Worm (Caenorhabditis elegans) whole organism, young adult: Measurements from ENCODE around the gene K01A12.2.

Experiments
- B0261.1 ChIP-seq: sonication (generic microtip); optimal IDR thresholded peaks from 2 replicates; lab custom pipeline; 2016; ENCODE audit warnings: mild to moderate bottlenecking, missing genetic modification characterization, moderate library complexity, missing compliant biosample characterization
- C06A6.2 ChIP-seq: fragments of 200-800 bp; sonication (Bioruptor generic); conservative IDR thresholded peaks from 2 replicates; pipeline ENCODE4 v1.3.6; 2022; ENCODE audit warnings: missing genetic modification characterization, missing compliant biosample characterization
- C17E4.6 ChIP-seq: fragments of 200-800 bp; sonication (Bioruptor generic); IDR thresholded peaks from 2 replicates; pipeline ENCODE4 v1.3.6; 2022; ENCODE audit warnings: missing genetic modification reagents, missing genetic modification characterization, missing compliant biosample characterization
- D2030.7 ChIP-seq: fragments of 200-800 bp; sonication (Bioruptor generic); IDR thresholded peaks from 2 replicates; pipeline ENCODE4 v1.3.6; 2022; ENCODE audit warnings: missing genetic modification reagents, missing genetic modification characterization, missing compliant biosample characterization
- F22D6.2 ChIP-seq: sonication (generic microtip); optimal IDR thresholded peaks from 2 replicates; lab custom pipeline; 2016; ENCODE audit warnings: mild to moderate bottlenecking, missing genetic modification characterization, missing compliant biosample characterization
- F39B2.1 ChIP-seq: fragments of 200-800 bp; sonication (Bioruptor generic); IDR thresholded peaks from 2 replicates; pipeline ENCODE4 v1.3.6; 2022; ENCODE audit warnings: missing genetic modification reagents, missing genetic modification characterization, missing compliant biosample characterization
- F49E8.2 ChIP-seq: sonication (generic microtip); optimal IDR thresholded peaks from 3 replicates; lab custom pipeline; 2017; ENCODE audit warnings: missing genetic modification characterization, mild to moderate bottlenecking, missing compliant biosample characterization, antibody characterized with exemption, moderate library complexity; ENCODE audit not compliant: insufficient read depth
- F52B5.7 ChIP-seq: sonication (generic microtip); optimal IDR thresholded peaks from 2 replicates; lab custom pipeline; 2016; ENCODE audit warnings: mild to moderate bottlenecking, missing genetic modification characterization, missing compliant biosample characterization
- F55B11.4 ChIP-seq: sonication (generic microtip); optimal IDR thresholded peaks from 2 replicates; lab custom pipeline; 2016; ENCODE audit warnings: missing compliant biosample characterization, missing genetic modification characterization, borderline replicate concordance; ENCODE audit not compliant: insufficient read depth
- K11D2.4 ChIP-seq: fragments of 200-800 bp; sonication (Bioruptor generic); IDR thresholded peaks from 2 replicates; pipeline ENCODE4 v1.3.6; 2022; ENCODE audit warnings: missing genetic modification reagents, missing genetic modification characterization, missing compliant biosample characterization
- Y53F4B.3 ChIP-seq: fragments of 200-800 bp; sonication (Bioruptor generic); IDR thresholded peaks from 2 replicates; pipeline ENCODE4 v1.3.6; 2022; ENCODE audit warnings: missing genetic modification reagents, missing genetic modification characterization, missing compliant biosample characterization
- Y67H2A.10 ChIP-seq: fragments of 200-800 bp; sonication (Bioruptor generic); conservative IDR thresholded peaks from 2 replicates; pipeline ENCODE4 v1.3.6; 2022; ENCODE audit warnings: missing genetic modification reagents, missing genetic modification characterization, missing compliant biosample characterization
- ZK185.1 ChIP-seq: sonication (generic microtip); optimal IDR thresholded peaks from 2 replicates; lab custom pipeline; 2016; ENCODE audit warnings: mild to moderate bottlenecking, missing genetic modification characterization, missing compliant biosample characterization; ENCODE audit not compliant: poor library complexity, severe bottlenecking
- atf-7 ChIP-seq: sonication (generic microtip); optimal IDR thresholded peaks from 2 replicates; lab custom pipeline; 2017; ENCODE audit warnings: mild to moderate bottlenecking, missing genetic modification characterization, missing compliant biosample characterization
- bed-2 ChIP-seq: fragments of 200-800 bp; sonication (Bioruptor generic); IDR thresholded peaks from 2 replicates; pipeline ENCODE4 v1.3.6; 2022; ENCODE audit warnings: missing genetic modification reagents, missing genetic modification characterization, missing compliant biosample characterization
- ccch-3 ChIP-seq: fragments of 200-800 bp; sonication (Bioruptor generic); optimal IDR thresholded peaks from 2 replicates; lab custom pipeline; 2018; ENCODE audit warnings: mild to moderate bottlenecking, missing genetic modification characterization, missing compliant biosample characterization
- cebp-2 ChIP-seq: fragments of 200-800 bp; sonication (Bioruptor generic); IDR thresholded peaks from 2 replicates; pipeline ENCODE4 v1.3.6; 2022; ENCODE audit warnings: missing genetic modification characterization, missing compliant biosample characterization
- ceh-91 ChIP-seq: fragments of 200-800 bp; sonication (Bioruptor generic); IDR thresholded peaks from 2 replicates; pipeline ENCODE4 v1.3.6; 2022; ENCODE audit warnings: missing genetic modification reagents, missing genetic modification characterization, missing compliant biosample characterization
- dpff-1 ChIP-seq: sonication (generic microtip); optimal IDR thresholded peaks from 2 replicates; lab custom pipeline; 2017; ENCODE audit warnings: mild to moderate bottlenecking, missing genetic modification characterization, missing compliant biosample characterization
- egl-18 ChIP-seq: fragments of 200-800 bp; sonication (Bioruptor generic); IDR thresholded peaks from 2 replicates; pipeline ENCODE4 v1.3.6; 2022; ENCODE audit warnings: missing genetic modification reagents, missing genetic modification characterization, missing compliant biosample characterization
- egl-44 ChIP-seq: fragments of 200-800 bp; sonication (Bioruptor generic); IDR thresholded peaks from 2 replicates; pipeline ENCODE4 v1.3.6; 2022; ENCODE audit warnings: missing genetic modification reagents, missing genetic modification characterization, missing compliant biosample characterization
- egrh-3 ChIP-seq: fragments of 200-800 bp; sonication (Bioruptor generic); IDR thresholded peaks from 2 replicates; pipeline ENCODE4 v1.3.6; 2022; ENCODE audit warnings: missing genetic modification reagents, missing genetic modification characterization, missing compliant biosample characterization
- ekl-4 ChIP-seq: fragments of 200-800 bp; sonication (Bioruptor generic); IDR thresholded peaks from 2 replicates; pipeline ENCODE4 v1.3.6; 2022; ENCODE audit warnings: missing genetic modification reagents, missing genetic modification characterization, missing compliant biosample characterization
- gei-17 ChIP-seq: fragments of 200-800 bp; sonication (Bioruptor generic); optimal IDR thresholded peaks from 2 replicates; lab custom pipeline; 2018; ENCODE audit warnings: mild to moderate bottlenecking, missing genetic modification characterization, missing compliant biosample characterization
- hmg-1.2 ChIP-seq: fragments of 200-800 bp; sonication (Bioruptor generic); IDR thresholded peaks from 2 replicates; pipeline ENCODE4 v1.3.6; 2022; ENCODE audit warnings: missing genetic modification reagents, missing genetic modification characterization, missing compliant biosample characterization
- hrde-1 ChIP-seq: sonication (generic microtip); optimal IDR thresholded peaks from 2 replicates; lab custom pipeline; 2016; ENCODE audit warnings: missing genetic modification characterization, mild to moderate bottlenecking, missing compliant biosample characterization, moderate library complexity, missing genotype, missing genetic modification reagents, borderline replicate concordance
- hsf-1 ChIP-seq: fragments of 200-800 bp; sonication (Bioruptor generic); IDR thresholded peaks from 2 replicates; pipeline ENCODE4 v1.3.6; 2022; ENCODE audit warnings: missing genetic modification reagents, missing genetic modification characterization, missing compliant biosample characterization
- let-526 ChIP-seq: fragments of 200-800 bp; sonication (Bioruptor generic); IDR thresholded peaks from 2 replicates; pipeline ENCODE4 v1.3.6; 2022; ENCODE audit warnings: missing genetic modification reagents, missing genetic modification characterization, missing compliant biosample characterization
- let-607 ChIP-seq, 2 experiments: fragments of 200-800 bp in 1 of 2; sonication (Bioruptor generic) in 1 of 2; sonication (generic microtip) in 1 of 2; optimal IDR thresholded peaks; 2 replicates each; lab custom pipeline; 2016 to 2018; ENCODE audit warnings: mild to moderate bottlenecking in 2 of 2, missing compliant biosample characterization in 2 of 2, missing genetic modification characterization in 2 of 2, moderate library complexity in 2 of 2, missing genotype in 1 of 2
- lsy-27 ChIP-seq: sonication (generic microtip); optimal IDR thresholded peaks from 2 replicates; lab custom pipeline; 2017; ENCODE audit warnings: missing genetic modification characterization, mild to moderate bottlenecking, missing compliant biosample characterization, antibody characterized with exemption, missing genotype, borderline replicate concordance; ENCODE audit not compliant: insufficient read depth
- madf-10 ChIP-seq: sonication (generic microtip); optimal IDR thresholded peaks from 2 replicates; lab custom pipeline; 2016; ENCODE audit warnings: mild to moderate bottlenecking, missing genetic modification characterization, missing compliant biosample characterization
- madf-8 ChIP-seq: fragments of 200-800 bp; sonication (Bioruptor generic); conservative IDR thresholded peaks from 2 replicates; pipeline ENCODE4 v1.3.6; 2022; ENCODE audit warnings: missing genetic modification reagents, missing genetic modification characterization, missing compliant biosample characterization
- mcd-1 ChIP-seq: fragments of 200-800 bp; sonication (Bioruptor generic); IDR thresholded peaks from 2 replicates; pipeline ENCODE4 v1.3.6; 2022; ENCODE audit warnings: missing genetic modification reagents, missing genetic modification characterization, missing compliant biosample characterization
- mes-4 ChIP-seq: sonication (generic microtip); optimal IDR thresholded peaks from 2 replicates; lab custom pipeline; 2016; ENCODE audit warnings: missing genotype, missing genetic modification characterization, missing compliant biosample characterization
- nfya-1 ChIP-seq: sonication (generic microtip); optimal IDR thresholded peaks from 2 replicates; lab custom pipeline; 2017; ENCODE audit warnings: antibody characterized with exemption, missing compliant biosample characterization, missing genetic modification characterization, borderline replicate concordance; ENCODE audit not compliant: insufficient read depth
- nfya-2 ChIP-seq: fragments of 200-800 bp; sonication (Bioruptor generic); IDR thresholded peaks from 2 replicates; pipeline ENCODE4 v1.3.6; 2022; ENCODE audit warnings: missing genetic modification reagents, missing genetic modification characterization, missing compliant biosample characterization
- nhr-120 ChIP-seq: fragments of 200-800 bp; sonication (Bioruptor generic); IDR thresholded peaks from 2 replicates; pipeline ENCODE4 v1.3.6; 2022; ENCODE audit warnings: missing genetic modification characterization, missing compliant biosample characterization
- pbrm-1 ChIP-seq: fragments of 200-800 bp; sonication (Bioruptor generic); IDR thresholded peaks from 2 replicates; pipeline ENCODE4 v1.3.6; 2022; ENCODE audit warnings: missing genetic modification reagents, missing genetic modification characterization, missing compliant biosample characterization
- snpc-3.4 ChIP-seq: sonication (generic microtip); optimal IDR thresholded peaks from 2 replicates; lab custom pipeline; 2017; ENCODE audit warnings: missing genetic modification characterization, mild to moderate bottlenecking, missing compliant biosample characterization, antibody characterized with exemption, moderate library complexity, missing genotype, missing genetic modification reagents
- snpc-4 ChIP-seq, 5 experiments: fragments of 150-350 bp in 1 of 5; sonication (generic microtip) in 4 of 5; optimal IDR thresholded peaks; 2 replicates each; lab custom pipeline; 2014 to 2018; ENCODE audit warnings: missing genetic modification characterization in 5 of 5, missing biosample characterization in 3 of 5, antibody characterized with exemption in 2 of 5, mild to moderate bottlenecking in 2 of 5, missing compliant biosample characterization in 2 of 5, missing genotype in 2 of 5, moderate library complexity in 2 of 5, missing genetic modification reagents in 1 of 5
- tbx-9 ChIP-seq: sonication (generic microtip); optimal IDR thresholded peaks from 2 replicates; lab custom pipeline; 2016; ENCODE audit warnings: borderline replicate concordance, missing genetic modification characterization, inconsistent platforms, missing compliant biosample characterization
- xnd-1 ChIP-seq: sonication (generic microtip); optimal IDR thresholded peaks from 2 replicates; lab custom pipeline; 2016; ENCODE audit warnings: missing genotype, missing genetic modification reagents, missing genetic modification characterization, missing compliant biosample characterization
- ztf-18 ChIP-seq: sonication (generic microtip); optimal IDR thresholded peaks from 2 replicates; lab custom pipeline; 2016; ENCODE audit warnings: missing genotype, mild to moderate bottlenecking, missing genetic modification characterization, missing compliant biosample characterization
- ztf-26 ChIP-seq: sonication (generic microtip); optimal IDR thresholded peaks from 2 replicates; lab custom pipeline; 2017; ENCODE audit warnings: missing genetic modification characterization, missing compliant biosample characterization
- ztf-28 ChIP-seq: fragments of 200-800 bp; sonication (Bioruptor generic); IDR thresholded peaks from 2 replicates; pipeline ENCODE4 v1.3.6; 2022; ENCODE audit warnings: missing genetic modification reagents, missing genetic modification characterization, missing compliant biosample characterization
- ztf-6 ChIP-seq: fragments of 200-800 bp; sonication (Bioruptor generic); IDR thresholded peaks from 2 replicates; pipeline ENCODE4 v1.3.6; 2022; ENCODE audit warnings: missing genetic modification reagents, missing genetic modification characterization, missing compliant biosample characterization

Gene K01A12.2

DNA sequence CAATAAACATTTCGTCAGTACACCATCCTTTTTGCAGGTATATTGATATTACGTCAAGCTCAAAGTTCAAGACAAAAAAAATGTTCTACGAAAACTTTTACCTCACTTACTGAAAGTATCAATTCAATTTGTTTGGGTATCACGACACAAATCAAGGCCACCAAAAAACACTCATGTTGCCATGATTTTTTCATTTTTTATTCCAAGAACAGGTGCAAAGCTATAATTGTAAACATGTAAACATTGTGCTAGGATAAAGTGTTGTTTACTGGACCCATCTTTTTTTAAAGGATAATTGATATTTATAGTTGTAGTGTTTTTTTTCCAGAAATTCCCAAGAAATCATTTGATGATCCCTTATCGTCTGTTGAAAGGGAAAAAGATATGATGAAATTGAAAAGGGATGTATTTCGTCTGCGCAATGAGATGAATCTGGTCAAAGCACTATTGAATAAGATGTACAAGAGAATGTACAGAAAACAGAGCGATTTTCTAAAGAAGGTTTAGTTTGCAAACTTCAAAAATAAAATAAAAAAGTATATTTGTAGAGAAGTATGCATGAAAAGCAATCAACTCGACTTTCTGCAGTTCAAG is 30.3 kb upstream of the K01A12.2 start:
- TF ChIP-seq F52B5.7 (tag; lab: Kevin White, UChicago) (no peak), ceh-91 (GFP tag; lab: Robert Waterston, UW) (no peak), F55B11.4 (no peak), lsy-27 (tag; lab: Kevin White, UChicago) (no peak), cebp-2 (GFP tag; lab: Robert Waterston, UW) (no peak), Y53F4B.3 (GFP tag; lab: Robert Waterston, UW) (no peak), xnd-1 (tag; lab: Kevin White, UChicago) (no peak), nfya-1 (tag; lab: Kevin White, UChicago) (no peak), mes-4 (tag; lab: Kevin White, UChicago) (no peak), ccch-3 (no peak), C17E4.6 (GFP tag; lab: Robert Waterston, UW) (no peak), egl-44 (GFP tag; lab: Robert Waterston, UW) (no peak), snpc-4 (GFP tag; optimal IDR thresholded peaks at IDR 0.05; lab: Kevin White, UChicago) (no peak), snpc-4 (tag; optimal IDR thresholded peaks at IDR 0.05; lab: Kevin White, UChicago) (no peak), hrde-1 (no peak), ZK185.1 (no peak), madf-8 (GFP tag; lab: Robert Waterston, UW) (no peak)

- TF ChIP-seq F22D6.2 (tag; lab: Kevin White, UChicago) (no peak), bed-2 (no peak), atf-7 (tag; lab: Kevin White, UChicago) (no peak), B0261.1 (tag; lab: Kevin White, UChicago) (no peak), pbrm-1 (GFP tag; lab: Robert Waterston, UW) (no peak), egrh-3 (GFP tag; lab: Robert Waterston, UW) (no peak), hsf-1 (GFP tag; lab: Robert Waterston, UW) (no peak), D2030.7 (no peak), K11D2.4 (GFP tag; lab: Robert Waterston, UW) (no peak), F39B2.1 (GFP tag; lab: Robert Waterston, UW) (no peak), nfya-2 (no peak), ztf-28 (no peak), C06A6.2 (no peak), tbx-9 (tag; lab: Kevin White, UChicago) (no peak), ztf-6 (GFP tag; lab: Robert Waterston, UW) (no peak), madf-10 (tag; lab: Kevin White, UChicago) (no peak), hmg-1.2 (no peak), gei-17 (no peak)
These were observed 28.2 kb upstream of the K01A12.2 start for ce11 chrX:8584825-8585384.

DNA sequence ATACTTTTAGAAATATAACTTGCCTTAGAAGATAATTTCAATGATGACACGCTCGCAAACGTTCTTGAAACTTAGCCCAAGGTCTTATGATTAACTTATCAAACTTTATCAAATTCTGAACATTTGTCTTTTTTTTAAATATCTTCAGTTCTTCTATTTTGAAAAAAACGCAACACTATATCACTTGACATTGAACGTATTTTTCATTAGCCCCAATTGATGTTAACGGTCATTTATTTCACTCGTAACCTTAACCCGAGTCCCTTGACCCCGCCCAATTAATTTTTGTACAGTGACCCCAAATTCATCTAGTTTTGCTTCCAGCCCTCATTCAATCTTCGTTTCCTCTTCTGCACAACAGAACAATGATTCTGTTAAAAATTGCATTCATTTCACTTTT is 27.3 kb upstream of the K01A12.2 start, which contains the start of gene F18E9.3:
Gene F18E9.3, plus strand, starts transcription at position 311 of the 400 bp plus-strand sequence.
- no peak for TF ChIP-seq let-526 (GFP tag; lab: Robert Waterston, UW)
- TF ChIP-seq ekl-4 (GFP tag; lab: Robert Waterston, UW), result no peak
- TF ChIP-seq egl-18 (GFP tag; lab: Robert Waterston, UW), result no peak
- TF ChIP-seq egl-44 (GFP tag; lab: Robert Waterston, UW), result no peak
- no peak for TF ChIP-seq F49E8.2 (tag; lab: Kevin White, UChicago)
- TF ChIP-seq Y67H2A.10 (GFP tag; lab: Robert Waterston, UW), result no peak
- no peak for TF ChIP-seq snpc-3.4 (tag; lab: Kevin White, UChicago)
- no peak for TF ChIP-seq let-607 (tag; optimal IDR thresholded peaks at IDR 0.05; lab: Kevin White, UChicago)
- no peak for TF ChIP-seq ztf-18 (tag; lab: Kevin White, UChicago)
- no peak for TF ChIP-seq hmg-1.2
- no peak for TF ChIP-seq dpff-1 (tag; lab: Kevin White, UChicago)
- no peak for TF ChIP-seq mcd-1 (GFP tag; lab: Robert Waterston, UW)
- TF ChIP-seq ztf-26 (tag; lab: Kevin White, UChicago), result no peak
- TF ChIP-seq nhr-120 (GFP tag; lab: Robert Waterston, UW), result no peak
- no peak for TF ChIP-seq F22D6.2 (tag; lab: Kevin White, UChicago)
